Worm (Caenorhabditis elegans): ENCODE data around the gene str-30.

str-30 gene

DNA sequence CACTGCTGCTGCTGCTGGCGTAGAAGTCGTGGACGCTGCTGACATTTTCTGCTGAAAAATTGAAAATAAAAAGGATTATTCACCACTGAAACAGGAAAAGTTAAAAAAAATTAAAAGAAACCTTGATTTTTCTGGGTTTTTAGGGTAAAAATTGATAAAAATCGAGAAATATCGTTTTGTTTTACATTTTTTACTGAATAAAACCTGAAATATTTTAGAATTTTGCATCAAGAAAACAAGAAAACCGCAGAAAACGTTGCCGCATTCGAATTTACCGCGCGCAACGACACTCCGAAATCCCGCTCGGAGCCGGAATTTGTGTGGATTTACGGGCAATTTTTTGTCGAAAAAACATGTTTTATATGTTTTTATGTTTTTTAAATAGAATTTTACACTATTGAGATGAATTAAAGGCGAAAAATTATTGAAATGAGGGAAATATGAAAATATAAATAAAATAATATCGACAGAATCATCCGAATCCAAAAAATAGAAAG, 34.6 kb downstream of the str-30 start, which contains the start of gene chk-1 (continued):
- TF ChIP-seq Y67H2A.10 (GFP tag; conservative IDR thresholded peaks at IDR 0.05) (no peak), Y79H2A.3 (GFP tag; conservative IDR thresholded peaks at IDR 0.05) (no peak), F52B5.7 (tag; optimal IDR thresholded peaks at IDR 0.05) (no peak), aptf-3 (GFP tag; IDR thresholded peaks at IDR 0.05) (no peak), tlf-1 (GFP tag; optimal IDR thresholded peaks at IDR 0.05) (no peak), lsl-1 (GFP tag; optimal IDR thresholded peaks at IDR 0.05) (peak; percentile 38), ets-4 (GFP tag; optimal IDR thresholded peaks at IDR 0.05) (no peak), lsy-27 (tag; optimal IDR thresholded peaks at IDR 0.05; ENCODE audit: borderline replicate concordance, insufficient read depth) (no peak), rpc-1 (optimal IDR thresholded peaks at IDR 0.05) (no peak), rpc-1 (tag; optimal IDR thresholded peaks at IDR 0.05) (no peak), ceh-40 (GFP tag; IDR thresholded peaks at IDR 0.05) (no peak), attf-3 (GFP tag; conservative IDR thresholded peaks at IDR 0.05) (peak; percentile 98), F49E8.2 (tag; optimal IDR thresholded peaks at IDR 0.05; ENCODE audit: insufficient read depth) (no peak), unc-130 (GFP tag; optimal IDR thresholded peaks at IDR 0.05) (no peak), hsf-1 (GFP tag; IDR thresholded peaks at IDR 0.05) (no peak), dpl-1 (GFP tag; optimal IDR thresholded peaks at IDR 0.05) (peak; percentile 84), zim-3 (tag; optimal IDR thresholded peaks at IDR 0.05) (no peak), rcor-1 (GFP tag; IDR thresholded peaks at IDR 0.05) (0 out of 2 replicates have a peak, but pooled peaks have one; percentile 9), K12H6.12 (tag; optimal IDR thresholded peaks at IDR 0.05) (no peak), madf-8 (GFP tag; conservative IDR thresholded peaks at IDR 0.05) (peak; percentile 33; the same call in 1 of the 2 replicates), aptf-2 (GFP tag; conservative IDR thresholded peaks at IDR 0.05) (no peak), Y53F4B.3 (GFP tag; IDR thresholded peaks at IDR 0.05) (no peak), efl-1 (GFP tag; optimal IDR thresholded peaks at IDR 0.05) (peak; percentile 80), F55B11.4 (tag; optimal IDR thresholded peaks at IDR 0.05; ENCODE audit: borderline replicate concordance, insufficient read depth) (no peak), ztf-3 (GFP tag; optimal IDR thresholded peaks at IDR 0.05) (no peak), lir-1 (GFP tag; conservative IDR thresholded peaks at IDR 0.05) (no peak), lag-1 (GFP tag; IDR thresholded peaks at IDR 0.05) (no peak), gei-17 (GFP tag; optimal IDR thresholded peaks at IDR 0.05) (no peak), F39B2.1 (GFP tag; IDR thresholded peaks at IDR 0.05) (no peak), nfya-2 (GFP tag; IDR thresholded peaks at IDR 0.05) (no peak), ceh-91 (GFP tag; IDR thresholded peaks at IDR 0.05) (no peak), F23B12.7 (tag; optimal IDR thresholded peaks at IDR 0.05; ENCODE audit: insufficient read depth) (peak; percentile 77), let-526 (GFP tag; IDR thresholded peaks at IDR 0.05) (no peak), B0261.1 (tag; optimal IDR thresholded peaks at IDR 0.05) (no peak), hrde-1 (tag; optimal IDR thresholded peaks at IDR 0.05; ENCODE audit: borderline replicate concordance) (no peak), hlh-26 (GFP tag; conservative IDR thresholded peaks at IDR 0.05) (no peak), mes-4 (tag; optimal IDR thresholded peaks at IDR 0.05) (no peak), madf-3 (GFP tag; IDR thresholded peaks at IDR 0.05) (no peak), C17E4.6 (GFP tag; IDR thresholded peaks at IDR 0.05) (no peak), mel-28 (tag; optimal IDR thresholded peaks at IDR 0.05; ENCODE audit: borderline replicate concordance) (no peak), ceh-79 (tag; optimal IDR thresholded peaks at IDR 0.05) (no peak), attf-5 (GFP tag; optimal IDR thresholded peaks at IDR 0.05) (peak; percentile 71), egl-44 (GFP tag; IDR thresholded peaks at IDR 0.05) (no peak), akir-1 (GFP tag; optimal IDR thresholded peaks at IDR 0.05) (no peak), egl-18 (GFP tag; IDR thresholded peaks at IDR 0.05) (no peak), repo-1 (tag; optimal IDR thresholded peaks at IDR 0.05) (no peak), somi-1 (GFP tag; optimal IDR thresholded peaks at IDR 0.05) (no peak), dox-1 (GFP tag; IDR thresholded peaks at IDR 0.05) (peak; percentile 48)
